Worm (Caenorhabditis elegans) whole organism, L2 larva: ENCODE results near the gene nduv-2.

Experiments
- R02D3.7 ChIP-seq: fragments of 150-350 bp; optimal IDR thresholded peaks from 2 replicates; lab custom pipeline; 2014; ENCODE audit warnings: missing biosample characterization, missing genetic modification characterization
- snpc-4 ChIP-seq: fragments of 150-350 bp; optimal IDR thresholded peaks from 2 replicates; lab custom pipeline; 2014; ENCODE audit warnings: missing biosample characterization, missing genetic modification characterization
- unc-39 ChIP-seq: fragments of 150-350 bp; optimal IDR thresholded peaks from 2 replicates; lab custom pipeline; 2014; ENCODE audit warnings: missing biosample characterization, missing genetic modification characterization

DNA sequence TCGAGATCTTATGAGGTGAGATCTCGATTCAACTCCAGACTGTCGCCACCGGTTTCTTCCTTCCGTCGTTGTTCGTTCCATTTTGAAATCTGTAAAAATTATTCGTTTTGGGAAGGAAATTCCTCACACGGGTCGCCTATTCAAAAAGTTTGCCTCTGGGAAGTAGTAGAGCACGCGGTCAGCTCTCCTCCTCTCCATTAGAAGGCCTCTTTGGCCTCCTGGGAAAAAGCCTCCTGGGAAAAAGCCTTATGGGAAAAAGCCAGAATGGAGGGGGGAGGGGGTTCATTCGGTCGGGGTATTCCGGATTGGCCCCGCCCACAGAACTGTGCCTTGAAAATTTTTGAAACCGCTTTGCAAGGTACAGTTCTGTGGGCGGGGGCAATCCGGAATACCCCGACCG, 22.2 kb upstream of the nduv-2 start:
- TF ChIP-seq unc-39 = no peak
- no peak for TF ChIP-seq R02D3.7 (tag; lab: Kevin White, UChicago)
- no peak for TF ChIP-seq snpc-4 (tag; lab: Kevin White, UChicago)
